Worm (Caenorhabditis elegans): ENCODE measurements around the gene tcer-1.

DNA sequence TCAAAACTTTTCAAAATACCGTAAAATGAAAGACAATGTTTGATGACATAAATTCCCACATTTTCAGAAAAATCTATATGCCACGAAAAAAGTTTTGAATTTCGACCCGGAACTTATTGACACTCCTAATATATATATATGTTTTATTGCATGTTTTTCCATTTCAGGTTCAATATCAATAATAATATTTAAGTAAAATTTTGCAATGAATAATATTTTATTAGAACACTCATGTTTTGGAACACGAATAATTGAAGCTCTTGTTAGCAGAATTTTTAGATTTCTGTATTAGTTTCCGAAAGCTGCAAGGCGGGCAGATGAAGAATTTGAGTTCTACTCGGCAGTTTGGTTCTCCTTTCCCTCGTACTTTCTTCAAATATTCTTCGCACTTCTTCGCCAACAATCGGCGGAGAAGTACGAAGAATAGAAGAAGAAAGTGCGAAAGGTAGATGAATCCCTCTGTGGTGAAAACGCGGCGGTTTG is 43.5 kb upstream of the tcer-1 start, which contains the start of gene T02G5.3:
- no peak for TF ChIP-seq ets-7 (tag; optimal IDR thresholded peaks at IDR 0.05)
- no peak for TF ChIP-seq flt-1 (GFP tag; IDR thresholded peaks at IDR 0.05)
- no peak for TF ChIP-seq ceh-13 (GFP tag; optimal IDR thresholded peaks at IDR 0.05)
- TF ChIP-seq ama-1 (optimal IDR thresholded peaks at IDR 0.05): no peak
- TF ChIP-seq ceh-36 (tag; optimal IDR thresholded peaks at IDR 0.05): no peak
- no peak for TF ChIP-seq F13C5.2 (tag; optimal IDR thresholded peaks at IDR 0.05)
- TF ChIP-seq tra-4 (tag; optimal IDR thresholded peaks at IDR 0.05): no peak
- TF ChIP-seq hmg-4 (GFP tag; optimal IDR thresholded peaks at IDR 0.05): no peak
